Worm (Caenorhabditis elegans) whole organism, midembryonic: ENCODE measurements around the gene gcy-9.

ENCODE experiments used
- T22C8.4 ChIP-seq: fragments of 200-800 bp; sonication (Bioruptor generic); IDR thresholded peaks from 2 replicates; pipeline ENCODE4 v1.3.6; 2022; ENCODE audit warnings: missing genetic modification characterization, missing compliant biosample characterization
- cog-1 ChIP-seq: sonication (generic microtip); optimal IDR thresholded peaks from 2 replicates; lab custom pipeline; 2016; ENCODE audit warnings: missing genetic modification characterization, missing compliant biosample characterization
- flt-1 ChIP-seq: fragments of 200-800 bp; sonication (Bioruptor generic); IDR thresholded peaks from 2 replicates; pipeline ENCODE4 v1.3.6; 2022; ENCODE audit warnings: missing genetic modification characterization, missing compliant biosample characterization
- klf-2 ChIP-seq: fragments of 200-800 bp; sonication (Bioruptor generic); conservative IDR thresholded peaks from 2 replicates; pipeline ENCODE4 v1.3.6; 2022; ENCODE audit warnings: missing genetic modification reagents, missing genetic modification characterization, missing compliant biosample characterization
- med-1 ChIP-seq: sonication (generic microtip); optimal IDR thresholded peaks from 2 replicates; lab custom pipeline; 2017; ENCODE audit warnings: missing genetic modification characterization, mild to moderate bottlenecking, missing compliant biosample characterization, antibody characterized with exemption, missing genetic modification reagents; ENCODE audit not compliant: insufficient read depth
- ref-1 ChIP-seq: fragments of 200-800 bp; sonication (Bioruptor generic); conservative IDR thresholded peaks from 2 replicates; pipeline ENCODE4 v1.3.6; 2022; ENCODE audit warnings: missing genetic modification reagents, missing genetic modification characterization, missing compliant biosample characterization
- ztf-29 ChIP-seq: fragments of 200-800 bp; sonication (Bioruptor generic); IDR thresholded peaks from 2 replicates; pipeline ENCODE4 v1.3.6; 2022; ENCODE audit warnings: missing genetic modification reagents, missing genetic modification characterization, missing compliant biosample characterization

- no peak for TF ChIP-seq T22C8.4 (GFP tag; lab: Robert Waterston, UW)
- TF ChIP-seq ztf-29 (GFP tag; lab: Robert Waterston, UW) = no peak
- no peak for TF ChIP-seq ref-1 (GFP tag; lab: Robert Waterston, UW)
- no peak for TF ChIP-seq med-1 (GFP tag; lab: Kevin White, UChicago)
- no peak for TF ChIP-seq flt-1 (GFP tag; lab: Robert Waterston, UW)
- TF ChIP-seq klf-2 = no peak
- TF ChIP-seq cog-1 (tag; lab: Kevin White, UChicago) = no peak
Observed at ce11 chrX:11351288-11351687, 13.6 kb upstream of the gcy-9 start.
